Fruit fly (Drosophila melanogaster) whole organism, embryonic: ENCODE data around the gene Sulf1.

Experiments
- lov ChIP-seq, 2 experiments: fragments of 200-800 bp in 1 of 2; fragments of >200 bp in 1 of 2; sonication (Bioruptor generic) in 1 of 2; IDR thresholded peaks in 1 of 2; optimal IDR thresholded peaks in 1 of 2; 2 replicates in 1 of 2; 3 replicates in 1 of 2; pipeline versions ENCODE4 v1.3.6 to Lab custom; 2017 to 2022; ENCODE audit warnings: missing biosample characterization in 1 of 2, missing genetic modification characterization in 1 of 2
- unpg ChIP-seq: fragments of 200-800 bp; sonication (Bioruptor generic); optimal IDR thresholded peaks from 3 replicates; lab custom pipeline; 2018; ENCODE audit warnings: missing biosample characterization, mild to moderate bottlenecking, missing genetic modification characterization, moderate library complexity

dm6 chr3R:16329797-16330196, 9.6 kb downstream of the Sulf1 start:
- no peak for TF ChIP-seq unpg (GFP tag; lab: Kevin White, UChicago)
- no peak for TF ChIP-seq lov (optimal IDR thresholded peaks at IDR 0.05; lab: Kevin White, UChicago)
- TF ChIP-seq lov (GFP tag; IDR thresholded peaks at IDR 0.05; lab: Robert Waterston, UW) = no peak
